Worm (Caenorhabditis elegans) whole organism, L1 larva: Measurements from ENCODE around the gene ZK721.4.

Source experiments
- C16A3.4 ChIP-seq: fragments of 150-350 bp; optimal IDR thresholded peaks from 2 replicates; lab custom pipeline; 2014; ENCODE audit warnings: missing biosample characterization, missing genetic modification characterization
- C34B4.2 ChIP-seq: sonication (generic microtip); optimal IDR thresholded peaks from 2 replicates; lab custom pipeline; 2017; ENCODE audit warnings: mild to moderate bottlenecking, missing genetic modification characterization, missing compliant biosample characterization
- F16B12.6 ChIP-seq: fragments of 150-350 bp; optimal IDR thresholded peaks from 2 replicates; lab custom pipeline; 2014; ENCODE audit warnings: missing biosample characterization, missing genetic modification characterization
- alr-1 ChIP-seq: fragments of 200-800 bp; sonication (Bioruptor generic); optimal IDR thresholded peaks from 2 replicates; lab custom pipeline; 2018; ENCODE audit warnings: borderline replicate concordance, mild to moderate bottlenecking, missing genetic modification characterization, missing compliant biosample characterization
- blmp-1 ChIP-seq: fragments of 150-350 bp; optimal IDR thresholded peaks from 2 replicates; lab custom pipeline; 2014; ENCODE audit warnings: missing biosample characterization, missing genetic modification characterization
- ceh-8 ChIP-seq: fragments of 200-800 bp; sonication (Bioruptor generic); optimal IDR thresholded peaks from 2 replicates; lab custom pipeline; 2018; ENCODE audit warnings: mild to moderate bottlenecking, missing genetic modification characterization, moderate library complexity, missing compliant biosample characterization
- ceh-82 ChIP-seq, 3 experiments: fragments of 150-350 bp in 1 of 3; sonication (generic microtip) in 2 of 3; optimal IDR thresholded peaks; 2 replicates each; lab custom pipeline; 2014 to 2017; ENCODE audit warnings: missing biosample characterization in 3 of 3, missing genetic modification characterization in 3 of 3
- dsc-1 ChIP-seq: sonication (generic microtip); optimal IDR thresholded peaks from 2 replicates; lab custom pipeline; 2016; ENCODE audit warnings: mild to moderate bottlenecking, missing genetic modification characterization, missing compliant biosample characterization
- efl-1 ChIP-seq, 4 experiments: fragments of 150-350 bp; optimal IDR thresholded peaks in 3 of 4; peaks in 1 of 4; 1 replicate in 1 of 4; 2 replicates in 3 of 4; lab custom pipeline; 2014; ENCODE audit warnings: missing biosample characterization in 2 of 4, missing genetic modification characterization in 2 of 4, missing genetic modification reagents in 2 of 4
- efl-3 ChIP-seq: fragments of 200-800 bp; sonication (Bioruptor generic); optimal IDR thresholded peaks from 2 replicates; lab custom pipeline; 2018; ENCODE audit warnings: mild to moderate bottlenecking, missing genetic modification characterization, missing compliant biosample characterization
- egl-13 ChIP-seq: sonication (generic microtip); optimal IDR thresholded peaks from 2 replicates; lab custom pipeline; 2016; ENCODE audit warnings: missing genotype, missing genetic modification reagents, missing genetic modification characterization, missing compliant biosample characterization
- elt-2 ChIP-seq: sonication (generic microtip); optimal IDR thresholded peaks from 2 replicates; lab custom pipeline; 2016; ENCODE audit warnings: missing genetic modification characterization, mild to moderate bottlenecking, inconsistent platforms, missing compliant biosample characterization, missing genetic modification reagents
- elt-3 ChIP-seq, 6 experiments: fragments of 150-350 bp in 1 of 6; sonication (generic microtip); optimal IDR thresholded peaks; 2 replicates each; lab custom pipeline; 2017 to 2018; ENCODE audit warnings: missing biosample characterization in 6 of 6, missing genetic modification characterization in 6 of 6, inconsistent platforms in 1 of 6
- fkh-4 ChIP-seq: sonication (generic microtip); optimal IDR thresholded peaks from 2 replicates; lab custom pipeline; 2016; ENCODE audit warnings: missing compliant biosample characterization, missing genetic modification characterization, borderline replicate concordance
- fkh-8 ChIP-seq: sonication (generic microtip); optimal IDR thresholded peaks from 2 replicates; lab custom pipeline; 2016; ENCODE audit warnings: mild to moderate bottlenecking, missing genetic modification characterization, missing compliant biosample characterization
- grh-1 ChIP-seq: fragments of 200-800 bp; sonication (Bioruptor generic); IDR thresholded peaks from 2 replicates; pipeline ENCODE4 v1.3.6; 2022; ENCODE audit warnings: missing genetic modification reagents, missing genetic modification characterization, missing compliant biosample characterization
- hpl-2 ChIP-seq: fragments of 150-350 bp; optimal IDR thresholded peaks from 2 replicates; lab custom pipeline; 2014; ENCODE audit warnings: missing biosample characterization, missing genetic modification reagents, missing genetic modification characterization
- irx-1 ChIP-seq: sonication (generic microtip); optimal IDR thresholded peaks from 2 replicates; lab custom pipeline; 2016; ENCODE audit warnings: missing genetic modification characterization, missing compliant biosample characterization
- isw-1 ChIP-seq: fragments of 200-800 bp; sonication (Bioruptor generic); IDR thresholded peaks from 2 replicates; pipeline ENCODE4 v1.3.6; 2022; ENCODE audit warnings: missing genetic modification characterization, missing compliant biosample characterization
- lin-13 ChIP-seq: fragments of 150-350 bp; optimal IDR thresholded peaks from 2 replicates; lab custom pipeline; 2014; ENCODE audit warnings: missing biosample characterization, missing genetic modification reagents, missing genetic modification characterization
- lin-14 ChIP-seq: fragments of 200-800 bp; sonication (Bioruptor generic); optimal IDR thresholded peaks from 2 replicates; lab custom pipeline; 2018; ENCODE audit warnings: mild to moderate bottlenecking, missing genetic modification characterization, moderate library complexity, missing compliant biosample characterization
- lin-15B ChIP-seq: fragments of 150-350 bp; sonication (generic microtip); optimal IDR thresholded peaks from 3 replicates; lab custom pipeline; 2014; ENCODE audit warnings: missing biosample characterization, missing genetic modification characterization
- lin-35 ChIP-seq, 2 experiments: fragments of 150-350 bp; optimal IDR thresholded peaks; 2 replicates each; lab custom pipeline; 2014; ENCODE audit warnings: missing biosample characterization in 2 of 2, missing genetic modification characterization in 2 of 2, missing genetic modification reagents in 2 of 2
- mef-2 ChIP-seq: fragments of 150-350 bp; optimal IDR thresholded peaks from 2 replicates; lab custom pipeline; 2014; ENCODE audit warnings: missing biosample characterization, missing genetic modification characterization
- mep-1 ChIP-seq: fragments of 150-350 bp; optimal IDR thresholded peaks from 2 replicates; lab custom pipeline; 2014; ENCODE audit warnings: missing biosample characterization, missing genetic modification characterization
- nhr-12 ChIP-seq: sonication (generic microtip); optimal IDR thresholded peaks from 2 replicates; lab custom pipeline; 2017; ENCODE audit warnings: missing biosample characterization, missing genetic modification characterization
- nhr-19 ChIP-seq: fragments of 200-800 bp; sonication (Bioruptor generic); conservative IDR thresholded peaks from 2 replicates; pipeline ENCODE4 v1.3.6; 2022; ENCODE audit warnings: missing genetic modification characterization, missing compliant biosample characterization
- nhr-20 ChIP-seq: sonication (generic microtip); optimal IDR thresholded peaks from 2 replicates; lab custom pipeline; 2016; ENCODE audit warnings: mild to moderate bottlenecking, missing genetic modification characterization, missing compliant biosample characterization
- nhr-237 ChIP-seq: fragments of 150-350 bp; optimal IDR thresholded peaks from 2 replicates; lab custom pipeline; 2014; ENCODE audit warnings: missing biosample characterization, missing genetic modification characterization
- nhr-71 ChIP-seq: sonication (generic microtip); optimal IDR thresholded peaks from 2 replicates; lab custom pipeline; 2016; ENCODE audit warnings: mild to moderate bottlenecking, missing genetic modification characterization, moderate library complexity, missing compliant biosample characterization
- nhr-90 ChIP-seq: sonication (generic microtip); optimal IDR thresholded peaks from 2 replicates; lab custom pipeline; 2016; ENCODE audit warnings: mild to moderate bottlenecking, missing genetic modification characterization, missing compliant biosample characterization; ENCODE audit not compliant: poor library complexity
- pag-3 ChIP-seq: sonication (generic microtip); optimal IDR thresholded peaks from 2 replicates; lab custom pipeline; 2017; ENCODE audit warnings: missing genetic modification characterization, mild to moderate bottlenecking, missing compliant biosample characterization, antibody characterized with exemption, borderline replicate concordance; ENCODE audit not compliant: insufficient read depth
- pax-3 ChIP-seq: fragments of 200-800 bp; sonication (Bioruptor generic); optimal IDR thresholded peaks from 2 replicates; lab custom pipeline; 2018; ENCODE audit warnings: mild to moderate bottlenecking, missing genetic modification characterization, moderate library complexity, missing compliant biosample characterization
- pqm-1 ChIP-seq: sonication (generic microtip); optimal IDR thresholded peaks from 3 replicates; lab custom pipeline; 2017; ENCODE audit warnings: missing biosample characterization, missing genetic modification characterization
- snu-23 ChIP-seq: sonication (generic microtip); optimal IDR thresholded peaks from 2 replicates; lab custom pipeline; 2016; ENCODE audit warnings: missing genetic modification characterization, missing compliant biosample characterization
- tbx-2 ChIP-seq: sonication (generic microtip); optimal IDR thresholded peaks from 2 replicates; lab custom pipeline; 2016; ENCODE audit warnings: missing genetic modification characterization, missing compliant biosample characterization
- unc-130 ChIP-seq: fragments of 150-350 bp; optimal IDR thresholded peaks from 2 replicates; lab custom pipeline; 2017; ENCODE audit warnings: missing biosample characterization, missing genetic modification characterization, inconsistent platforms
- unc-30 ChIP-seq: sonication (generic microtip); optimal IDR thresholded peaks from 2 replicates; lab custom pipeline; 2017; ENCODE audit warnings: missing biosample characterization, missing genetic modification characterization
- xbp-1 ChIP-seq: sonication (generic microtip); optimal IDR thresholded peaks from 2 replicates; lab custom pipeline; 2016; ENCODE audit warnings: missing genetic modification characterization, missing compliant biosample characterization
- ztf-11 ChIP-seq, 2 experiments: sonication (generic microtip); optimal IDR thresholded peaks; 2 replicates each; lab custom pipeline; 2016 to 2017; ENCODE audit warnings: missing genetic modification characterization in 2 of 2, missing biosample characterization in 1 of 2, missing compliant biosample characterization in 1 of 2

ZK721.4 gene

ce11 chrX:8745524-8745923 is 33.1 kb upstream of the ZK721.4 start:
- TF ChIP-seq isw-1 (GFP tag; lab: Robert Waterston, UW), result no peak
- peak; percentile 91 for TF ChIP-seq dsc-1 (tag; lab: Kevin White, UChicago)
- TF ChIP-seq pag-3 (tag; lab: Kevin White, UChicago), result no peak
- no peak for TF ChIP-seq grh-1 (GFP tag; lab: Robert Waterston, UW)
- peak; percentile 44 for TF ChIP-seq fkh-8
- no peak for TF ChIP-seq unc-30
- TF ChIP-seq efl-1 (optimal IDR thresholded peaks at IDR 0.05; lab: Kevin White, UChicago), result no peak
- TF ChIP-seq efl-1 (GFP tag; optimal IDR thresholded peaks at IDR 0.05 in 1 of 2; lab: Kevin White, UChicago), result no peak
- TF ChIP-seq alr-1 (tag; lab: Kevin White, UChicago), result no peak
- peak; percentile 2 for TF ChIP-seq pax-3
- no peak for TF ChIP-seq lin-15B (tag; lab: Kevin White, UChicago)
- no peak for TF ChIP-seq egl-13

DNA sequence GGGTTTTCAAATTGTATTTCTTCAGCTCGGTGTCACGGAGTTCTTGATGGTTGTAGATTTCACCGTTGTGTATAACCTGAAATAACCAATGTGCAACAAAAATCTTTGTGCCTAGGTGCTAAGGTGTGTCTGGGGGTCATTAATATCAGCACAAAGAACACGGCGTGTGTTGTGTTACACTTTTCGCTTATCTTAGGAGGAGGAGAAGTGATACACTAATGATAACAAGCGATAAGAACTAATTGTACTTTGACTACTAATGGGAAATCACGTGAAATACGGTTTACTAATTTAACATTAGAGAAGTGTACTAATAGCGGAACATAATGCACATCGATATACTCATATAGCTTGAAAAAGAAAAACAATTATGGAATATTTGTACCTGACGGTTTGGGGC is 28.4 kb upstream of the ZK721.4 start:
- TF ChIP-seq pag-3 (tag; lab: Kevin White, UChicago) (no peak), pqm-1 (peak; percentile 7), unc-130 (tag; lab: Kevin White, UChicago) (no peak), blmp-1 (tag; lab: Kevin White, UChicago) (peak; percentile 59), nhr-90 (tag; lab: Kevin White, UChicago) (peak; percentile 42), snu-23 (GFP tag; lab: Kevin White, UChicago) (peak; percentile 15), lin-14 (GFP tag; lab: Kevin White, UChicago) (peak; percentile 27), unc-30 (no peak), elt-3 (tag; optimal IDR thresholded peaks at IDR 0.05; lab: Kevin White, UChicago) (peak; percentile 59 to 97 (median 92)), F16B12.6 (tag; lab: Kevin White, UChicago) (no peak), mef-2 (tag; lab: Kevin White, UChicago) (no peak), nhr-20 (tag; lab: Kevin White, UChicago) (peak; percentile 63), ceh-82 (tag; optimal IDR thresholded peaks at IDR 0.05; lab: Kevin White, UChicago) (no peak), nhr-19 (GFP tag; lab: Robert Waterston, UW) (peak; percentile 63), ztf-11 (tag; optimal IDR thresholded peaks at IDR 0.05; lab: Kevin White, UChicago) (no peak), lin-35 (GFP tag; optimal IDR thresholded peaks at IDR 0.05; lab: Kevin White, UChicago) (peak in 1 of 2 experiments; percentile 67), lin-13 (no peak), elt-2 (tag; lab: Kevin White, UChicago) (peak; percentile 91), grh-1 (GFP tag; lab: Robert Waterston, UW) (0 out of 2 replicates have a peak, but pooled peaks have one; percentile 5), nhr-71 (tag; lab: Kevin White, UChicago) (peak; percentile 53)

DNA sequence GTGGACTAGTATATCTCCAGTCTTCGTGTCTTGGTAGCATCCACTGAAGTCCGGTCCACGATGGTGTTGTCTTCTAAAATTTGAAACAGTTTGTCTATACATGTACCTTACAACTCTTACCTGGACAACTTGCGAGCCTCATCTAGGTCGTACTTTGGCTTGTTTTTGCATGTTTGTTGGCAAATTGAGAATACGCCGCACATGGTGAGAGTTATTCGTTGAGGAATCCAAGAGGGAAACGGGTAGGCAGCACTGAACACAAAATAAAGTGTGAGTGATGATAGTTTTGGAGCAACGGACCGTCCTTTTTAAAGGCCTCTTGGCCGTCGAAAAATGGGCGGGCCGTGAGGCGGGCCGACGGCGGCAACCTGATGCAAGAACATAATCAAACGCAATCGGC is 28.0 kb upstream of the ZK721.4 start, which contains the start of gene asns-2:
Gene asns-2 (minus strand): TSS at position 282 of the 400 bp plus-strand sequence.
- TF ChIP-seq C34B4.2 (tag; lab: Kevin White, UChicago) (no peak), lin-35 (GFP tag; optimal IDR thresholded peaks at IDR 0.05; lab: Kevin White, UChicago) (no peak), ztf-11 (tag; optimal IDR thresholded peaks at IDR 0.05; lab: Kevin White, UChicago) (no peak), tbx-2 (tag; lab: Kevin White, UChicago) (no peak), xbp-1 (tag; lab: Kevin White, UChicago) (no peak), irx-1 (tag; lab: Kevin White, UChicago) (no peak), lin-13 (no peak), C16A3.4 (tag; lab: Kevin White, UChicago) (no peak), ceh-8 (no peak), nhr-12 (tag; lab: Kevin White, UChicago) (no peak), mep-1 (tag; lab: Kevin White, UChicago) (no peak), efl-3 (GFP tag; lab: Kevin White, UChicago) (no peak), efl-1 (optimal IDR thresholded peaks at IDR 0.05; lab: Kevin White, UChicago) (no peak), efl-1 (GFP tag; optimal IDR thresholded peaks at IDR 0.05 in 1 of 2; lab: Kevin White, UChicago) (no peak), nhr-237 (tag; lab: Kevin White, UChicago) (no peak), fkh-4 (tag; lab: Kevin White, UChicago) (no peak), hpl-2 (no peak)
